Worm (Caenorhabditis elegans): ENCODE results near the gene glc-3.

DNA sequence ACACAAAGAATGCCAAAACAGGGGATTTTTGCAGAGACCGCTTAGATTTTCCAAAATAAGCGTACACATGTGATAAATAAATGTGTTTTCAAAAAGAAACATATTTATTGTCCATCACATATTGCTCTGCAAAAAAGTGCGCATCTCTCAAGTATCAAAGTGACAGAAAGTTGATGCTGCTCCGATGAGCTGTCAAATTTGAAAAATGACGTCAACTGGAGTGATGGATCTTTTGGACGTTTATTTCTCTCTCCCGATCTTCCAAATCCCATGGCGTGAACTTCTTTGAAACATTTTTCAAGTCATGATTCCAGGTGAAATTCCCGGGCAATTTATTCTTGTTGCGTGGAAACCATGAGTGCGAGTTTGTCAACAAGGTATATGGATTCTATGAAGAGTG is 44.6 kb downstream of the glc-3 start:
- no peak for TF ChIP-seq nhr-179 (tag; optimal IDR thresholded peaks at IDR 0.05)
- TF ChIP-seq egl-44 (GFP tag; IDR thresholded peaks at IDR 0.05) = no peak
- TF ChIP-seq ceh-27 (GFP tag; optimal IDR thresholded peaks at IDR 0.05) = no peak
- TF ChIP-seq nhr-90 (tag; optimal IDR thresholded peaks at IDR 0.05) = no peak
- no peak for TF ChIP-seq ceh-79 (tag; optimal IDR thresholded peaks at IDR 0.05)
- TF ChIP-seq nhr-27 (tag; optimal IDR thresholded peaks at IDR 0.05) = no peak
- no peak for TF ChIP-seq dox-1 (GFP tag; IDR thresholded peaks at IDR 0.05)
- no peak for TF ChIP-seq ztf-3 (GFP tag; optimal IDR thresholded peaks at IDR 0.05)
- no peak for TF ChIP-seq B0336.3 (GFP tag; IDR thresholded peaks at IDR 0.05)
- TF ChIP-seq ztf-25 (GFP tag; IDR thresholded peaks at IDR 0.05) = no peak
- no peak for TF ChIP-seq attf-3 (GFP tag; conservative IDR thresholded peaks at IDR 0.05)
- TF ChIP-seq F23B12.7 (tag; optimal IDR thresholded peaks at IDR 0.05; ENCODE audit: insufficient read depth) = no peak

Measured in whole organism, young adult.